Worm (Caenorhabditis elegans) whole organism, L4 larva: ENCODE data around the gene srx-59.
A peak's percentile ranks its signal among the peaks of the same experiment; 100 is the strongest.

Experiments
- F37D6.2 ChIP-seq: sonication (generic microtip); optimal IDR thresholded peaks from 2 replicates; lab custom pipeline; 2016; ENCODE audit warnings: mild to moderate bottlenecking, missing genetic modification characterization, missing compliant biosample characterization
- F49E8.2 ChIP-seq: sonication (generic microtip); optimal IDR thresholded peaks from 2 replicates; lab custom pipeline; 2016; ENCODE audit warnings: missing compliant biosample characterization, mild to moderate bottlenecking, missing genetic modification characterization, borderline replicate concordance
- T20F7.1 ChIP-seq: fragments of 200-800 bp; sonication (Bioruptor generic); optimal IDR thresholded peaks from 2 replicates; lab custom pipeline; 2018; ENCODE audit warnings: mild to moderate bottlenecking, missing genetic modification characterization, missing compliant biosample characterization
- T26A8.4 ChIP-seq: fragments of 200-800 bp; sonication (Bioruptor generic); IDR thresholded peaks from 2 replicates; pipeline ENCODE4 v1.3.6; 2022; ENCODE audit warnings: missing genetic modification characterization, missing compliant biosample characterization
- Y48G9A.11 ChIP-seq: fragments of 200-800 bp; sonication (Bioruptor generic); IDR thresholded peaks from 2 replicates; pipeline ENCODE4 v1.3.6; 2022; ENCODE audit warnings: missing genetic modification reagents, missing genetic modification characterization, missing compliant biosample characterization
- Y5F2A.4 ChIP-seq: fragments of 200-800 bp; sonication (Bioruptor generic); optimal IDR thresholded peaks from 2 replicates; lab custom pipeline; 2018; ENCODE audit warnings: mild to moderate bottlenecking, missing genetic modification characterization, missing compliant biosample characterization
- Y75B8A.6 ChIP-seq: fragments of 200-800 bp; sonication (Bioruptor generic); IDR thresholded peaks from 2 replicates; pipeline ENCODE4 v1.3.6; 2022; ENCODE audit warnings: missing genetic modification reagents, missing genetic modification characterization, missing compliant biosample characterization
- ama-1 ChIP-seq: fragments of 150-350 bp; optimal IDR thresholded peaks from 2 replicates; lab custom pipeline; 2014; ENCODE audit warnings: inconsistent platforms, mixed read lengths
- attf-4 ChIP-seq: sonication (generic microtip); optimal IDR thresholded peaks from 3 replicates; lab custom pipeline; 2017; ENCODE audit warnings: missing biosample characterization, missing genetic modification characterization
- ceh-20 ChIP-seq: fragments of 200-800 bp; sonication (Bioruptor generic); IDR thresholded peaks from 2 replicates; pipeline ENCODE4 v1.3.6; 2022; ENCODE audit warnings: missing genetic modification reagents, missing genetic modification characterization, missing compliant biosample characterization
- ceh-62 ChIP-seq: sonication (generic microtip); optimal IDR thresholded peaks from 2 replicates; lab custom pipeline; 2017; ENCODE audit warnings: missing biosample characterization, missing genetic modification characterization
- ceh-82 ChIP-seq: sonication (generic microtip); optimal IDR thresholded peaks from 2 replicates; lab custom pipeline; 2017; ENCODE audit warnings: missing biosample characterization, missing genetic modification characterization
- cey-2 ChIP-seq: sonication (generic microtip); optimal IDR thresholded peaks from 3 replicates; lab custom pipeline; 2017; ENCODE audit warnings: missing genetic modification characterization, mild to moderate bottlenecking, missing compliant biosample characterization, antibody characterized with exemption, borderline replicate concordance; ENCODE audit not compliant: insufficient read depth
- egl-27 ChIP-seq: sonication (generic microtip); optimal IDR thresholded peaks from 3 replicates; lab custom pipeline; 2017; ENCODE audit warnings: missing biosample characterization, missing genetic modification reagents, missing genetic modification characterization
- fkh-10 ChIP-seq: fragments of 150-350 bp; optimal IDR thresholded peaks from 2 replicates; lab custom pipeline; 2014; ENCODE audit warnings: missing biosample characterization, missing genetic modification reagents, missing genetic modification characterization
- hlh-11 ChIP-seq: fragments of 200-800 bp; sonication (Bioruptor generic); optimal IDR thresholded peaks from 2 replicates; lab custom pipeline; 2018; ENCODE audit warnings: mild to moderate bottlenecking, missing genetic modification characterization, missing compliant biosample characterization
- hlh-30 ChIP-seq: sonication (generic microtip); optimal IDR thresholded peaks from 2 replicates; lab custom pipeline; 2017; ENCODE audit warnings: antibody characterized with exemption, mild to moderate bottlenecking, missing genetic modification characterization, missing compliant biosample characterization; ENCODE audit not compliant: insufficient read depth
- hmg-1.1 ChIP-seq: fragments of 200-800 bp; sonication (Bioruptor generic); IDR thresholded peaks from 2 replicates; pipeline ENCODE4 v1.3.6; 2022; ENCODE audit warnings: missing genetic modification reagents, missing genetic modification characterization, missing compliant biosample characterization
- lim-7 ChIP-seq: fragments of 200-800 bp; sonication (Bioruptor generic); IDR thresholded peaks from 2 replicates; pipeline ENCODE4 v1.3.6; 2022; ENCODE audit warnings: missing genetic modification characterization, missing compliant biosample characterization
- lin-29 ChIP-seq: fragments of 200-800 bp; sonication (Bioruptor generic); IDR thresholded peaks from 2 replicates; pipeline ENCODE4 v1.3.6; 2022; ENCODE audit warnings: missing genetic modification reagents, missing genetic modification characterization, missing compliant biosample characterization
- madf-5 ChIP-seq, 2 experiments: fragments of 200-800 bp; sonication (Bioruptor generic); IDR thresholded peaks; 2 replicates each; pipeline ENCODE4 v1.3.6; 2022; ENCODE audit warnings: missing compliant biosample characterization in 2 of 2, missing genetic modification characterization in 2 of 2
- mdl-1 ChIP-seq, 2 experiments: fragments of 150-350 bp in 1 of 2; sonication (generic microtip) in 1 of 2; optimal IDR thresholded peaks; 2 replicates each; lab custom pipeline; 2014 to 2017; ENCODE audit warnings: missing biosample characterization in 2 of 2, missing genetic modification characterization in 2 of 2
- mdt-29 ChIP-seq: fragments of 200-800 bp; sonication (Bioruptor generic); IDR thresholded peaks from 2 replicates; pipeline ENCODE4 v1.3.6; 2022; ENCODE audit warnings: missing genetic modification reagents, missing genetic modification characterization, missing compliant biosample characterization
- nhr-102 ChIP-seq: sonication (generic microtip); optimal IDR thresholded peaks from 2 replicates; lab custom pipeline; 2016; ENCODE audit warnings: mild to moderate bottlenecking, missing genetic modification characterization, moderate library complexity, missing compliant biosample characterization
- nhr-48 ChIP-seq: sonication (generic microtip); optimal IDR thresholded peaks from 2 replicates; lab custom pipeline; 2016; ENCODE audit warnings: mild to moderate bottlenecking, missing genetic modification characterization, missing compliant biosample characterization
- nhr-6 ChIP-seq: fragments of 150-350 bp; optimal IDR thresholded peaks from 2 replicates; lab custom pipeline; 2014; ENCODE audit warnings: missing biosample characterization, missing genetic modification characterization
- pha-4 ChIP-seq, 2 experiments: fragments of 150-350 bp in 1 of 2; fragments of 200-800 bp in 1 of 2; sonication (Bioruptor generic) in 1 of 2; IDR thresholded peaks in 1 of 2; optimal IDR thresholded peaks in 1 of 2; 2 replicates each; pipeline versions ENCODE4 v1.3.6 to Lab custom; 2014 to 2022; ENCODE audit warnings: missing genetic modification characterization in 2 of 2, missing genetic modification reagents in 2 of 2, missing biosample characterization in 1 of 2, missing compliant biosample characterization in 1 of 2
- pqm-1 ChIP-seq: sonication (generic microtip); optimal IDR thresholded peaks from 2 replicates; lab custom pipeline; 2017; ENCODE audit warnings: missing biosample characterization, missing genetic modification characterization
- rbr-2 ChIP-seq: sonication (generic microtip); optimal IDR thresholded peaks from 2 replicates; lab custom pipeline; 2016; ENCODE audit warnings: missing genotype, missing genetic modification characterization, missing compliant biosample characterization
- sdz-12 ChIP-seq: fragments of 200-800 bp; sonication (Bioruptor generic); optimal IDR thresholded peaks from 2 replicates; lab custom pipeline; 2018; ENCODE audit warnings: mild to moderate bottlenecking, missing genetic modification characterization, missing compliant biosample characterization
- snpc-4 ChIP-seq: fragments of 150-350 bp; optimal IDR thresholded peaks from 2 replicates; lab custom pipeline; 2014; ENCODE audit warnings: missing biosample characterization, missing genetic modification characterization
- spr-1 ChIP-seq: sonication (generic microtip); optimal IDR thresholded peaks from 2 replicates; lab custom pipeline; 2016; ENCODE audit warnings: mild to moderate bottlenecking, missing genetic modification characterization, missing compliant biosample characterization
- tag-97 ChIP-seq: fragments of 200-800 bp; sonication (Bioruptor generic); IDR thresholded peaks from 2 replicates; pipeline ENCODE4 v1.3.6; 2022; ENCODE audit warnings: missing genetic modification characterization, missing compliant biosample characterization
- unc-39 ChIP-seq: sonication (generic microtip); optimal IDR thresholded peaks from 2 replicates; lab custom pipeline; 2017; ENCODE audit warnings: missing biosample characterization, missing genetic modification characterization
- unc-62 ChIP-seq, 3 experiments: fragments of 150-350 bp in 1 of 3; sonication (generic microtip); optimal IDR thresholded peaks in 2 of 3; peaks in 1 of 3; 1 replicate in 1 of 3; 2 replicates in 2 of 3; lab custom pipeline; 2014 to 2017; ENCODE audit warnings: missing biosample characterization in 3 of 3, missing genetic modification characterization in 3 of 3, missing genetic modification reagents in 3 of 3, missing genotype in 1 of 3
- zip-2 ChIP-seq: fragments of 150-350 bp; optimal IDR thresholded peaks from 2 replicates; lab custom pipeline; 2014; ENCODE audit warnings: missing biosample characterization, missing genetic modification characterization
- ztf-11 ChIP-seq: fragments of 150-350 bp; optimal IDR thresholded peaks from 2 replicates; lab custom pipeline; 2014; ENCODE audit warnings: missing biosample characterization, missing genetic modification characterization

srx-59 gene

ce11 chrV:7003850-7004249 lies 32.2 kb downstream of the srx-59 start, which contains the start of gene srab-4:
Gene srab-4 (plus strand): TSS chrV:7004150.
- TF ChIP-seq ztf-11 (tag; lab: Kevin White, UChicago): no peak
- no peak for TF ChIP-seq tag-97 (GFP tag; lab: Robert Waterston, UW)
- TF ChIP-seq unc-39 (tag; lab: Kevin White, UChicago): no peak
- no peak for TF ChIP-seq pha-4 (GFP tag; IDR thresholded peaks at IDR 0.05; lab: Robert Waterston, UW)
- TF ChIP-seq pha-4 (tag; optimal IDR thresholded peaks at IDR 0.05; lab: Kevin White, UChicago): no peak
- no peak for TF ChIP-seq ama-1 (lab: Kevin White, UChicago)
- no peak for TF ChIP-seq mdl-1 (tag; optimal IDR thresholded peaks at IDR 0.05; lab: Kevin White, UChicago)
- TF ChIP-seq rbr-2 (tag; lab: Kevin White, UChicago): no peak
- TF ChIP-seq pqm-1 (tag; lab: Kevin White, UChicago): no peak
- no peak for TF ChIP-seq F49E8.2 (tag; lab: Kevin White, UChicago)
- TF ChIP-seq zip-2 (tag; lab: Kevin White, UChicago): no peak
- TF ChIP-seq nhr-6 (tag; lab: Kevin White, UChicago): no peak
- TF ChIP-seq cey-2 (tag; lab: Kevin White, UChicago): no peak
- TF ChIP-seq hmg-1.1: no peak
- TF ChIP-seq nhr-48 (tag; lab: Kevin White, UChicago): no peak
- TF ChIP-seq lin-29 (GFP tag; lab: Robert Waterston, UW): no peak
- no peak for TF ChIP-seq spr-1 (tag; lab: Kevin White, UChicago)

- TF ChIP-seq unc-62 (GFP tag; optimal IDR thresholded peaks at IDR 0.05 in 1 of 2; lab: Kevin White, UChicago) (peak in 1 of 2 experiments; percentile 81), unc-62 (tag; optimal IDR thresholded peaks at IDR 0.05; lab: Kevin White, UChicago) (no peak), mdl-1 (tag; optimal IDR thresholded peaks at IDR 0.05; lab: Kevin White, UChicago) (no peak), Y75B8A.6 (GFP tag; lab: Robert Waterston, UW) (no peak), Y48G9A.11 (GFP tag; lab: Robert Waterston, UW) (no peak), Y5F2A.4 (GFP tag; lab: Kevin White, UChicago) (no peak)
These were observed 34.3 kb downstream of the srx-59 start, which contains the start of gene spig-10 for ce11 chrV:7005964-7006363. Gene spig-10 (plus strand): TSS chrV:7006264.

- no peak for TF ChIP-seq attf-4 (tag; lab: Kevin White, UChicago)
- TF ChIP-seq F37D6.2 (tag; lab: Kevin White, UChicago): no peak
- TF ChIP-seq ama-1 (lab: Kevin White, UChicago): no peak
- TF ChIP-seq snpc-4 (tag; lab: Kevin White, UChicago): no peak
- TF ChIP-seq ceh-82 (tag; lab: Kevin White, UChicago): no peak
- TF ChIP-seq ceh-62 (tag; lab: Kevin White, UChicago): no peak
- no peak for TF ChIP-seq sdz-12 (GFP tag; lab: Kevin White, UChicago)
- TF ChIP-seq egl-27 (tag; lab: Kevin White, UChicago): no peak
- TF ChIP-seq, all 104 proteins: peak for 0
These were observed 35.6 kb downstream of the srx-59 start, which contains the start of gene drd-10 for ce11 chrV:7007307-7007706. Gene drd-10 (plus strand): TSS chrV:7007607.

ce11 chrV:7009461-7009860 lies 37.8 kb downstream of the srx-59 start, which contains the start of gene C33G8.2:
Gene C33G8.2 (plus strand): TSS chrV:7009761.
- TF ChIP-seq madf-5 (GFP tag; IDR thresholded peaks at IDR 0.05; lab: Robert Waterston, UW): no peak
- TF ChIP-seq ztf-11 (tag; lab: Kevin White, UChicago): no peak
- TF ChIP-seq hlh-30 (tag; lab: Kevin White, UChicago): no peak
- TF ChIP-seq fkh-10 (GFP tag; lab: Kevin White, UChicago): no peak
- TF ChIP-seq nhr-102 (tag; lab: Kevin White, UChicago): no peak
- no peak for TF ChIP-seq lim-7 (GFP tag; lab: Robert Waterston, UW)

- no peak for TF ChIP-seq T26A8.4 (GFP tag; lab: Robert Waterston, UW)
- TF ChIP-seq ceh-20 (GFP tag; lab: Robert Waterston, UW): no peak
- no peak for TF ChIP-seq T20F7.1 (GFP tag; lab: Kevin White, UChicago)
- no peak for TF ChIP-seq mdt-29 (GFP tag; lab: Robert Waterston, UW)
- no peak for TF ChIP-seq hlh-11
These were observed 41.0 kb downstream of the srx-59 start, which contains the start of gene srw-127 for ce11 chrV:7012617-7013016. Gene srw-127 (plus strand): TSS chrV:7012917.
